Fruit fly (Drosophila melanogaster): Measurements from ENCODE around the gene CG42371.

CG42371 gene

DNA sequence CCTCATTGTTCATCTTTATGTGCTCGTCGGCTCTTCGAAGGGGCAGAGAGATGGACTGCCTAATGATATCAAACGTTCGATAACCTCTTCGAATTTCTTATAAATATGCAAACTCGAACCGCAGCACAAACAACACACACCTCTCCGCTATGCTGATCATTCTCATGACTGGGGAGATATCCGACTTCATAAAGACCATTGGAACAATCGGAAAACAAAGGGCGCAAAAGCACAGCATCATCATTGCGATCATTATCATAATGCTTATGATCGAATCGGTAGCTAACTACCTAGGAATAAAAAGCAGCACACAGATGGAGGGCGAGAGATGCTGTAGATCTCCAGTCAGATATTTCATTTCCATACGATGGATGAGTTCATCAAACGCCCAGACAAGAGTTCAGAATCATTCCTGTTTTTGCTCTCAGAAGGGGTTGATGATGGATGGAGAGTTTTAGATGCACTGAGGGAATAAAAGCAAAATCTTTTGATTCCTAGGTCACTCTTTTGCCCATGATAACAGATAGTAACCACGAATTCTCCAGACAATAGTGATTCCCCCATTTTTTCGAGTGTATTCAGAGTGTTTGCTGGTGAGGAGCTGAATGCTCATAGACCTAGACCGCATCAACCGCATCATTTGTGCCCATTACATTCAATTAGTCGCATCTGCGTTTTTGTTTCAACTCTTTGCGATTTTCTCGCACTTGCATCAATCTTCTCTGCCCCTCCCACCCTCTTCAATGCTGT, 49.9 kb downstream of the CG42371 start (continued):
- no peak for TF ChIP-seq CG15479 (GFP tag; optimal IDR thresholded peaks at IDR 0.05)
- no peak for TF ChIP-seq Ptx1 (GFP tag; IDR thresholded peaks at IDR 0.05)
- TF ChIP-seq ash1 (GFP tag; optimal IDR thresholded peaks at IDR 0.05), result no peak
- no peak for TF ChIP-seq dan (GFP tag; IDR thresholded peaks at IDR 0.05)
- no peak for TF ChIP-seq CG11504 (tag; optimal IDR thresholded peaks at IDR 0.05)
- TF ChIP-seq Hr39 (optimal IDR thresholded peaks at IDR 0.05), result no peak
- TF ChIP-seq CG31388 (GFP tag; optimal IDR thresholded peaks at IDR 0.05), result no peak
- TF ChIP-seq grn (GFP tag; optimal IDR thresholded peaks at IDR 0.05), result peak; percentile 97
- TF ChIP-seq Awh (GFP tag; IDR thresholded peaks at IDR 0.05), result 0 out of 2 replicates have a peak, but pooled peaks have one; percentile 41
- no peak for TF ChIP-seq CG9727 (GFP tag; optimal IDR thresholded peaks at IDR 0.05)
- TF ChIP-seq CG30403 (GFP tag; optimal IDR thresholded peaks at IDR 0.05), result no peak
- peak in 1 of 2 experiments; percentile 14 for TF ChIP-seq bsh (GFP tag; optimal IDR thresholded peaks at IDR 0.05)
- TF ChIP-seq aop (GFP tag; IDR thresholded peaks at IDR 0.05), result no peak
- no peak for TF ChIP-seq CG9797 (GFP tag; optimal IDR thresholded peaks at IDR 0.05)
- TF ChIP-seq pros (GFP tag; optimal IDR thresholded peaks at IDR 0.05), result peak; percentile 6
- TF ChIP-seq ranshi (GFP tag; IDR thresholded peaks at IDR 0.05), result 0 out of 2 replicates have a peak, but pooled peaks have one; percentile 5
- no peak for TF ChIP-seq CG7372 (GFP tag; IDR thresholded peaks at IDR 0.05)
- peak; percentile 13 for TF ChIP-seq CG2712 (tag; optimal IDR thresholded peaks at IDR 0.05)
- TF ChIP-seq Mad (GFP tag; optimal IDR thresholded peaks at IDR 0.05), result no peak
- TF ChIP-seq CG6791 (GFP tag; IDR thresholded peaks at IDR 0.05; ENCODE audit: partially characterized antibody), result no peak
- TF ChIP-seq CG31441 (GFP tag; IDR thresholded peaks at IDR 0.05), result no peak
- no peak for TF ChIP-seq pan (optimal IDR thresholded peaks at IDR 0.05)
- TF ChIP-seq pan (GFP tag; optimal IDR thresholded peaks at IDR 0.05 in 1 of 2, IDR thresholded peaks at IDR 0.05 in 1 of 2), result no peak
- TF ChIP-seq otp (GFP tag; IDR thresholded peaks at IDR 0.05), result no peak
- TF ChIP-seq sd (tag; optimal IDR thresholded peaks at IDR 0.05), result peak; percentile 44
- no peak for TF ChIP-seq CG3838 (GFP tag; optimal IDR thresholded peaks at IDR 0.05)
- no peak for TF ChIP-seq CG12391 (tag; optimal IDR thresholded peaks at IDR 0.05)
- TF ChIP-seq dmrt11E (tag; optimal IDR thresholded peaks at IDR 0.05), result peak; percentile 17
- TF ChIP-seq CG13894 (tag; optimal IDR thresholded peaks at IDR 0.05), result peak; percentile 68
- no peak for TF ChIP-seq Taf1 (GFP tag; IDR thresholded peaks at IDR 0.05)
- TF ChIP-seq Camta (GFP tag; optimal IDR thresholded peaks at IDR 0.05), result no peak
- TF ChIP-seq Med (GFP tag), result peak; percentile 51
- TF ChIP-seq CG2199 (GFP tag; IDR thresholded peaks at IDR 0.05), result peak; percentile 72; the same call in 1 of the 3 replicates
- TF ChIP-seq Rfx (GFP tag; IDR thresholded peaks at IDR 0.05), result peak; percentile 5; the same call in 1 of the 2 replicates
- no peak for TF ChIP-seq psq (GFP tag; optimal IDR thresholded peaks at IDR 0.05)
- no peak for TF ChIP-seq Fer1 (GFP tag; optimal IDR thresholded peaks at IDR 0.05)
- peak; percentile 71 for TF ChIP-seq kni (GFP tag; optimal IDR thresholded peaks at IDR 0.05)
- no peak for TF ChIP-seq CG4707 (GFP tag; optimal IDR thresholded peaks at IDR 0.05)
- TF ChIP-seq chn (GFP tag; optimal IDR thresholded peaks at IDR 0.05), result peak; percentile 13
- no peak for TF ChIP-seq CG1602 (GFP tag; optimal IDR thresholded peaks at IDR 0.05)
- TF ChIP-seq gem (tag; optimal IDR thresholded peaks at IDR 0.05), result peak; percentile 2
- TF ChIP-seq mam (GFP tag; optimal IDR thresholded peaks at IDR 0.05), result no peak
- no peak for TF ChIP-seq pita (GFP tag; optimal IDR thresholded peaks at IDR 0.05)
- TF ChIP-seq Sin3A (optimal IDR thresholded peaks at IDR 0.05), result no peak
- no peak for TF ChIP-seq CG32532 (GFP tag; IDR thresholded peaks at IDR 0.05)
- TF ChIP-seq CG1603 (tag; optimal IDR thresholded peaks at IDR 0.05), result peak; percentile 43
- no peak for TF ChIP-seq Atf6 (GFP tag; IDR thresholded peaks at IDR 0.05)
- TF ChIP-seq CG18011 (GFP tag; optimal IDR thresholded peaks at IDR 0.05), result no peak
- no peak for TF ChIP-seq NC2α (GFP tag; optimal IDR thresholded peaks at IDR 0.05)
- TF ChIP-seq CG4360 (GFP tag; IDR thresholded peaks at IDR 0.05), result no peak
- TF ChIP-seq caup (GFP tag; optimal IDR thresholded peaks at IDR 0.05; ENCODE audit: severe bottlenecking), result no peak

Measured in whole organism, embryonic.